Worm (Caenorhabditis elegans) whole organism, L4/young adult: Measurements from ENCODE around the gene her-1.

Experiments
- W03F9.2 ChIP-seq: fragments of 150-350 bp; optimal IDR thresholded peaks from 2 replicates; lab custom pipeline; 2014; ENCODE audit warnings: missing biosample characterization, missing genetic modification characterization
- dao-5 ChIP-seq: sonication (generic microtip); optimal IDR thresholded peaks from 2 replicates; lab custom pipeline; 2016; ENCODE audit warnings: missing genotype, missing genetic modification characterization, moderate library complexity, missing compliant biosample characterization
- him-1 ChIP-seq: sonication (generic microtip); optimal IDR thresholded peaks from 2 replicates; lab custom pipeline; 2016; ENCODE audit warnings: missing genotype, missing genetic modification reagents, missing genetic modification characterization, missing compliant biosample characterization

Gene her-1

DNA sequence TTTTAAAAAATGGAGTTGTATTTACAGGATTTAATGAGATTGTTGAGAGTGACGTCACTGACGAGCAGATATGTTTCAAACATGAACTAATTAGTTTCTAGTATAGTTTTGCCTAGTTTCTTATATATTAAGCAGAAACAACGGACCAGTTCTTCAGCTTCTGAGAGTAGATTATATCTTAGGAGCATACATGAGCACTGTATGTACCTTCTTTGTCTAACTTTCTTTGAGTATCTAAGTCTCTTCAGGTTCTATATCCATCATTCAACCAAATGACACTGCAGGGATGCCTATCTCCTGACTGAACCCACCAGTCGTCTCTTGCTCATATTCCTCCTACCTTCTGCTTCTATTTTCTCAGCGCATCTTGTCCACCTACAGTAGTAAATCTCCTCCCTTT, at the start of gene her-1:
Gene her-1, plus strand, starts transcription at position 301 of the 400 bp plus-strand sequence.
- no peak for TF ChIP-seq W03F9.2 (tag; lab: Kevin White, UChicago)
- no peak for TF ChIP-seq dao-5
- no peak for TF ChIP-seq him-1 (tag; lab: Kevin White, UChicago)

- no peak for TF ChIP-seq him-1 (tag; lab: Kevin White, UChicago)
- no peak for TF ChIP-seq dao-5
- no peak for TF ChIP-seq W03F9.2 (tag; lab: Kevin White, UChicago)
These were observed 45.5 kb upstream of the her-1 start, which contains the start of gene T06E4.21 for ce11 chrV:9651294-9651693. Gene T06E4.21, plus strand, starts transcription at chrV:9651594.

DNA sequence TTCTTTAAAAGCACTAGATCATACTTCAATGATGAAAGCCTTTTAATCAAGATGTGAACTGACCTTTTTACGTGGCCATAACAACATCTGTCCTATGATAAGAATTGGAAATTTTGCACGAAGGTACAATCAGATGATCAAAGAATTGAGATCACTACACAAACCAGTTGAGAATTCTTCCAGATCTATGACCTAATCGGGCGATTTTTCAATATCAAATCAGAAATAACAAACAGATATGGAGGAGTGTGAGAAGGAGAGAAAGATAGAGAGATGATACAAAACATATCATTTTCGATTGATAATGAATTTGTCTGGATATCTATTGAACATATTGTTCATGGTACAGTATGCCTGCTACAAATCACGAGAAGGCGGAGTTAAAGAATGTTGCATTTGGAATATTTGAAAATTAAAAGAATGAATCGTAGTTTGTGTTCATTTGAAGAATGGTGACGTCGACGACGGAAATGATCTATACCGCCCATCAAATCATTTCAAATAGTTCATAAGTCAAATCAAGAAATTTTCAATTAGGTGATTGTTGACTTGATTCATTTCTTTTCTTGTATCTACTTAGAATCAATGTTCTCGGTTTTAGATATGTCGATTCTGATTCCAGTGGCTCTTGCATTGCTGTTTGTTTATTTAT, 42.5 kb upstream of the her-1 start, which contains the start of gene cyp-29A4:
Gene cyp-29A4, plus strand, starts transcription at position 602 of the 652 bp plus-strand sequence.
- TF ChIP-seq him-1 (tag; lab: Kevin White, UChicago) (no peak), W03F9.2 (tag; lab: Kevin White, UChicago) (no peak), dao-5 (no peak)

- TF ChIP-seq dao-5 (no peak), him-1 (tag; lab: Kevin White, UChicago) (no peak), W03F9.2 (tag; lab: Kevin White, UChicago) (no peak)
These were observed 35.3 kb upstream of the her-1 start, which contains the start of gene pitr-4 for ce11 chrV:9661514-9661913. Gene pitr-4, minus strand, starts transcription at chrV:9661614.

DNA sequence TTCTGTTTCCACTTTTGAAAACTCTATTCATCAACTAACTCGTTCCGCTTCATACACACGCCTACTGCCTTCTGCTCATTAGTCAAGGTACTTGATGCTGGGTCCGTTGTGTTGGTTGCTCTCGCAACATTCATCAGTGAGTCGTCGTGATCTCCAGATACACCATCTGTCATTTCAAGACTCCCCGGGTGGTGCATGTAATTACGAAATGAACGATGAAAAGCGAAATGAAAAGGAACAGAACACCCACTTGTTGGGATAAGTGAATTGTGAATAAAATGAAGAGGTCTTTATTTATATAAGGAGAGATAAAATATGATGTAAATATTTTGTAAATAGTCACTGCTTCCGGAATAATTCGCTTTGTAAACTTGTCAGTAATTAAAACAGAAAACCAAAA, 32.9 kb upstream of the her-1 start:
- TF ChIP-seq dao-5, result no peak
- no peak for TF ChIP-seq him-1 (tag; lab: Kevin White, UChicago)
- no peak for TF ChIP-seq W03F9.2 (tag; lab: Kevin White, UChicago)

- TF ChIP-seq dao-5, result no peak
- TF ChIP-seq W03F9.2 (tag; lab: Kevin White, UChicago), result no peak
- TF ChIP-seq him-1 (tag; lab: Kevin White, UChicago), result peak; percentile 58
These were observed 32.2 kb upstream of the her-1 start for ce11 chrV:9664620-9665019.

DNA sequence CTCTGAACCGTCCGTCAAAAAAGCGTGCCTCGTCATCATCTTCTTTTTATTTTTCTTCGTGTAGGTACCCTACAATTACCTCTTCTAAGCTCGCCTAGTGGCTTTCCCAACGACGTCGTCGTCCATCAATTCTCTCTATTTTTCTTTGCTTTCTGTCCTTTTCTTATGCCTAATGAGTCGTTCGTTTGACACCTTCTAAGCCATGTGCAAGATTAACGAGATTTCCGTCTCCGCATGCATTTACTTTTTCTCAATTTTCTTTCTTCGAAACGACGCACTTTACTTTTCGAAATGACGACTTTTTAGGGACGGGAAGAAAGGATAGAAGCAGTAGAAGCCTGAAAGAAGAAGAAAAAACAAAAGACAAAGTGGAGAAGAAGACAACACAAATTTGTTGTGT, 30.4 kb upstream of the her-1 start, which contains the start of gene ZK287.1:
Gene ZK287.1, plus strand, starts transcription at position 301 of the 400 bp plus-strand sequence.
- TF ChIP-seq dao-5 (no peak), him-1 (tag; lab: Kevin White, UChicago) (no peak), W03F9.2 (tag; lab: Kevin White, UChicago) (no peak)

ce11 chrV:9672495-9672894, 24.3 kb upstream of the her-1 start:
- TF ChIP-seq him-1 (tag; lab: Kevin White, UChicago), result no peak
- no peak for TF ChIP-seq W03F9.2 (tag; lab: Kevin White, UChicago)
- TF ChIP-seq dao-5, result no peak

ce11 chrV:9673199-9673843, 23.5 kb upstream of the her-1 start, which contains the start of gene sulp-8:
Gene sulp-8, minus strand, starts transcription at chrV:9673667.
- TF ChIP-seq dao-5 (no peak), him-1 (tag; lab: Kevin White, UChicago) (no peak), W03F9.2 (tag; lab: Kevin White, UChicago) (no peak)

ce11 chrV:9677977-9678376, 18.8 kb upstream of the her-1 start, which contains the start of gene cthd-1:
Gene cthd-1, plus strand, starts transcription at chrV:9678277.
- TF ChIP-seq dao-5, result no peak
- no peak for TF ChIP-seq W03F9.2 (tag; lab: Kevin White, UChicago)
- no peak for TF ChIP-seq him-1 (tag; lab: Kevin White, UChicago)

DNA sequence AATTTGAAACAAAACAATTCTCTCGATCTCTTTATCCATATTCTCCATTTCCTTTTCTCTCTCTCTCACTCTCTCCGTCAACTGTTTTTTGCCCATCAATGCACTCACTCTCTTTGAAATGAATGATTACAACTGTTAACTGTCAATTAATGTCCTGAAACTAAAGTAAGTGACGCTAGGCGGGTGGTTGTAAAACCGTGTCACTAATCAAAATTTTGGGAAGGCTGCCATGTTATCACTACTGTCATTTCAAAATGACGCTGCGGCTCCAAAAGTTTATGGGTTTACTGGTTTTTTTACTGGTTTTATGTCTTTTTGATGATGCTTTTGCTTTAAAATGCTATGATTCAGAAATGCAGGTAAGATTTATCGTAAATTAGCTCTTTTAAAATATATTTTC, 17.6 kb upstream of the her-1 start, which contains the start of gene ZK287.9:
Gene ZK287.9, plus strand, starts transcription at position 192 of the 400 bp plus-strand sequence.
- TF ChIP-seq dao-5 (no peak), W03F9.2 (tag; lab: Kevin White, UChicago) (no peak), him-1 (tag; lab: Kevin White, UChicago) (no peak)

DNA sequence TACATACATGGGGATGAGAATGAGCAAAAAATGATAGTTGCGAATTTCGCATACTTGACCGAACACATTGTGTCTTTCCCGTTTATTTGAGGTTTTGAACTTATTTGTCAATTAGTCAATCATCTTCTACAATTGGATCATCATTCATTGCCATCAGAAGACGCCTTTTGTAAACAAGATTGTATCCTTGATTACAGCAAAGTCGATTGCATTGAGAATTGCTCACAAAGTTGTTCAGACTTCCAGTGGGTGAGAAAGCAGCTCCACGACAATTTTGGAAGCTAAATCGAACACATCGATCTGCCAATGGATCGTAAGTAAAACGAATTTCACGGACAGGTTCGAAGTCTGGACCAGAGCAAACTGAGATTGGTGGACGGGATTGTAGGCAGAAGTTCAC, 16.6 kb upstream of the her-1 start:
- TF ChIP-seq dao-5, result no peak
- TF ChIP-seq W03F9.2 (tag; lab: Kevin White, UChicago), result no peak
- TF ChIP-seq him-1 (tag; lab: Kevin White, UChicago), result no peak

DNA sequence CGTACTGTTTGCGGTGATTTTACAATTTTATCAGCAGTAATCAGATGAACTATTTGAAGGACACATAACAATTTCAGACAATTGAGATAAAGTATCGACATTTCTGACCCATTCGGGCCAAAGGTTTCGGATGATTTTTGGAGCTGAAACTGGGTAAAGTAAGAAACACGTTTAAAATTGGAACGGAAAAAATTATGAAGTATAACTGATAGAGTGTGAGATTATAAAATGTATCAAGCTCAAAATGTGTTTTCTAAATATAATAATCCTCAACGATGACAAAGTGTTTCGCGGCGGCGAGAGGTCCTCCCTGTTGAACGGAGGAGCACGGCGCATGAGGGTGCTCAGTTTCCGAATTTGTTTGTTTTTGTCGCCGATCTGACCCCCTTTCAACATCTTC, 11.3 kb upstream of the her-1 start, which contains the start of gene ZK287.4:
Gene ZK287.4, minus strand, starts transcription at position 101 of the 400 bp plus-strand sequence.
- TF ChIP-seq dao-5 (no peak), W03F9.2 (tag; lab: Kevin White, UChicago) (no peak), him-1 (tag; lab: Kevin White, UChicago) (no peak)

- no peak for TF ChIP-seq W03F9.2 (tag; lab: Kevin White, UChicago)
- no peak for TF ChIP-seq him-1 (tag; lab: Kevin White, UChicago)
- no peak for TF ChIP-seq dao-5
These were observed 7.5 kb upstream of the her-1 start for ce11 chrV:9689364-9689763.
